Worm (Caenorhabditis elegans): ENCODE data around the gene dsl-4.

Gene dsl-4

ce11 chrX:14056527-14056926 is 33.7 kb upstream of the dsl-4 start (continued):
- TF ChIP-seq ets-5 (GFP tag; IDR thresholded peaks at IDR 0.05): no peak
- TF ChIP-seq nhr-77 (tag; optimal IDR thresholded peaks at IDR 0.05): no peak

- TF ChIP-seq irx-1 (tag; optimal IDR thresholded peaks at IDR 0.05) (no peak), efl-1 (optimal IDR thresholded peaks at IDR 0.05) (no peak), efl-1 (GFP tag; optimal IDR thresholded peaks at IDR 0.05 in 1 of 2) (peak in 1 of 2 experiments; percentile 60)
These were observed 27.4 kb upstream of the dsl-4 start for ce11 chrX:14062771-14063170.

ce11 chrX:14063830-14064229 is 26.4 kb upstream of the dsl-4 start:
- TF ChIP-seq ztf-11 (tag; optimal IDR thresholded peaks at IDR 0.05) (peak in 1 of 2 experiments; percentile 29), ztf-4 (tag; optimal IDR thresholded peaks at IDR 0.05) (peak; percentile 82), zag-1 (tag; optimal IDR thresholded peaks at IDR 0.05) (peak; percentile 64), elt-2 (tag; optimal IDR thresholded peaks at IDR 0.05) (peak; percentile 76), hlh-4 (tag; optimal IDR thresholded peaks at IDR 0.05) (no peak), unc-86 (tag; optimal IDR thresholded peaks at IDR 0.05) (peak; percentile 75), zip-4 (GFP tag; optimal IDR thresholded peaks at IDR 0.05) (peak; percentile 55), unc-130 (tag; optimal IDR thresholded peaks at IDR 0.05) (peak; percentile 93), unc-98 (GFP tag; IDR thresholded peaks at IDR 0.05) (peak; percentile 63), snpc-4 (tag; optimal IDR thresholded peaks at IDR 0.05) (peak; percentile 87), hpl-2 (GFP tag; optimal IDR thresholded peaks at IDR 0.05) (peak; percentile 58), nhr-77 (tag; optimal IDR thresholded peaks at IDR 0.05) (peak; percentile 80), C16A3.4 (tag; optimal IDR thresholded peaks at IDR 0.05) (peak; percentile 91), mef-2 (tag; optimal IDR thresholded peaks at IDR 0.05) (no peak), isw-1 (GFP tag; IDR thresholded peaks at IDR 0.05) (peak; percentile 50), nhr-12 (tag; optimal IDR thresholded peaks at IDR 0.05) (no peak), nhr-19 (GFP tag; conservative IDR thresholded peaks at IDR 0.05) (peak; percentile 91), ceh-88 (GFP tag; IDR thresholded peaks at IDR 0.05) (peak; percentile 66), nhr-76 (tag; optimal IDR thresholded peaks at IDR 0.05) (no peak), ama-1 (optimal IDR thresholded peaks at IDR 0.05) (peak; percentile 78), ceh-63 (GFP tag; optimal IDR thresholded peaks at IDR 0.05) (no peak), aha-1 (tag; optimal IDR thresholded peaks at IDR 0.05) (peak; percentile 9), unc-30 (tag; optimal IDR thresholded peaks at IDR 0.05) (no peak), pax-3 (tag; optimal IDR thresholded peaks at IDR 0.05) (peak; percentile 66), xbp-1 (tag; optimal IDR thresholded peaks at IDR 0.05) (peak; percentile 88), fkh-4 (tag; optimal IDR thresholded peaks at IDR 0.05; ENCODE audit: borderline replicate concordance) (no peak), nhr-237 (tag; optimal IDR thresholded peaks at IDR 0.05) (peak; percentile 42), nhr-71 (tag; optimal IDR thresholded peaks at IDR 0.05) (peak; percentile 94), lin-13 (GFP tag; optimal IDR thresholded peaks at IDR 0.05) (peak; percentile 76), sptf-1 (tag; optimal IDR thresholded peaks at IDR 0.05) (no peak), ets-5 (GFP tag; IDR thresholded peaks at IDR 0.05) (no peak), pag-3 (tag; optimal IDR thresholded peaks at IDR 0.05; ENCODE audit: borderline replicate concordance, insufficient read depth) (no peak), dpl-1 (GFP tag; optimal IDR thresholded peaks at IDR 0.05) (peak in 2 of 3 experiments; percentile 37 to 49), nhr-47 (tag; optimal IDR thresholded peaks at IDR 0.05) (peak; percentile 90), sox-4 (tag; optimal IDR thresholded peaks at IDR 0.05) (peak; percentile 28), unc-62 (GFP tag; optimal IDR thresholded peaks at IDR 0.05) (no peak), egl-27 (tag; optimal IDR thresholded peaks at IDR 0.05) (peak; percentile 33 to 56), C04F5.9 (tag; optimal IDR thresholded peaks at IDR 0.05) (peak; percentile 36), jun-1 (tag; optimal IDR thresholded peaks at IDR 0.05) (peak; percentile 74), vab-15 (tag; optimal IDR thresholded peaks at IDR 0.05) (peak; percentile 35), C34B4.2 (tag; optimal IDR thresholded peaks at IDR 0.05) (no peak), skn-1 (tag; optimal IDR thresholded peaks at IDR 0.05) (peak; percentile 62), fos-1 (tag; optimal IDR thresholded peaks at IDR 0.05) (peak; percentile 87), ces-1 (GFP tag; optimal IDR thresholded peaks at IDR 0.05) (no peak), rnt-1 (tag; optimal IDR thresholded peaks at IDR 0.05) (peak; percentile 92), nhr-85 (tag) (peak; percentile 78), snu-23 (GFP tag; optimal IDR thresholded peaks at IDR 0.05) (peak; percentile 96), pqm-1 (tag; optimal IDR thresholded peaks at IDR 0.05) (no peak)
